Fruit fly (Drosophila melanogaster) whole organism, embryonic: ENCODE data around the gene Ino80.

Source experiments
- Aef1 ChIP-seq: fragments of 200-800 bp; sonication (Bioruptor generic); IDR thresholded peaks from 3 replicates; pipeline ENCODE4 v1.3.6; 2022; ENCODE audit warnings: missing biosample characterization, missing genetic modification characterization
- CG10462 ChIP-seq: fragments of 200-800 bp; sonication (Bioruptor generic); optimal IDR thresholded peaks from 2 replicates; lab custom pipeline; 2016; ENCODE audit warnings: missing biosample characterization, missing genetic modification characterization
- CG10979 ChIP-seq: fragments of 200-800 bp; sonication (Bioruptor generic); optimal IDR thresholded peaks from 2 replicates; lab custom pipeline; 2018; ENCODE audit warnings: missing biosample characterization, mild to moderate bottlenecking, missing genetic modification characterization, moderate library complexity
- CG11695 ChIP-seq: fragments of 200-800 bp; sonication (Bioruptor generic); IDR thresholded peaks from 3 replicates; pipeline ENCODE4 v1.3.6; 2022; ENCODE audit warnings: missing biosample characterization, missing genetic modification characterization
- CG12391 ChIP-seq: fragments of 200-800 bp; sonication (Bioruptor generic); optimal IDR thresholded peaks from 3 replicates; lab custom pipeline; 2018; ENCODE audit warnings: missing biosample characterization, mild to moderate bottlenecking, missing genetic modification characterization, moderate library complexity
- CG13775 ChIP-seq: fragments of 200-800 bp; sonication (Bioruptor generic); optimal IDR thresholded peaks from 3 replicates; lab custom pipeline; 2017; ENCODE audit warnings: missing biosample characterization, mild to moderate bottlenecking, missing genetic modification characterization
- CG14050 ChIP-seq: fragments of 200-800 bp; sonication (Bioruptor generic); IDR thresholded peaks from 3 replicates; pipeline ENCODE4 v1.3.6; 2022; ENCODE audit warnings: missing biosample characterization, missing genetic modification characterization
- CG14710 ChIP-seq: fragments of 200-800 bp; sonication (Bioruptor generic); optimal IDR thresholded peaks from 3 replicates; lab custom pipeline; 2019; ENCODE audit warnings: missing biosample characterization, mild to moderate bottlenecking, missing genetic modification characterization, moderate library complexity
- CG15696 ChIP-seq: fragments of 200-800 bp; sonication (Bioruptor generic); optimal IDR thresholded peaks from 2 replicates; lab custom pipeline; 2019; ENCODE audit warnings: missing biosample characterization, mild to moderate bottlenecking, missing genetic modification characterization, moderate library complexity
- CG17829 ChIP-seq: fragments of 200-800 bp; optimal IDR thresholded peaks from 2 replicates; lab custom pipeline; 2019; ENCODE audit warnings: missing biosample characterization, mild to moderate bottlenecking, missing genetic modification characterization, moderate library complexity
- CG18262 ChIP-seq: fragments of 200-800 bp; optimal IDR thresholded peaks from 3 replicates; lab custom pipeline; 2019; ENCODE audit warnings: missing biosample characterization, mild to moderate bottlenecking, missing genetic modification characterization, moderate library complexity
- CG18764 ChIP-seq: fragments of 200-800 bp; sonication (Bioruptor generic); optimal IDR thresholded peaks from 3 replicates; lab custom pipeline; 2016; ENCODE audit warnings: missing biosample characterization, missing genetic modification characterization
- CG2712 ChIP-seq: fragments of 200-800 bp; optimal IDR thresholded peaks from 3 replicates; lab custom pipeline; 2019; ENCODE audit warnings: missing biosample characterization, mild to moderate bottlenecking, missing genetic modification characterization, moderate library complexity
- CG31224 ChIP-seq: fragments of 200-800 bp; sonication (Bioruptor generic); IDR thresholded peaks from 2 replicates; pipeline ENCODE4 v1.3.6; 2022; ENCODE audit warnings: missing biosample characterization, missing genetic modification characterization
- CG31441 ChIP-seq: fragments of 200-800 bp; sonication (Bioruptor generic); IDR thresholded peaks from 2 replicates; pipeline ENCODE4 v1.3.6; 2022; ENCODE audit warnings: missing biosample characterization, missing genetic modification characterization
- CG6813 ChIP-seq: fragments of 200-800 bp; sonication (Bioruptor generic); optimal IDR thresholded peaks from 2 replicates; lab custom pipeline; 2017; ENCODE audit warnings: missing biosample characterization, missing genetic modification characterization, mild to moderate bottlenecking, moderate library complexity, missing genetic modification reagents
- CG8290 ChIP-seq, 3 experiments: fragments of 200-800 bp; sonication (Bioruptor generic); optimal IDR thresholded peaks; 2 replicates each; lab custom pipeline; 2016 to 2019; ENCODE audit warnings: missing biosample characterization in 3 of 3, missing genetic modification characterization in 3 of 3, mild to moderate bottlenecking in 2 of 3, moderate library complexity in 1 of 3
- CG8388 ChIP-seq: fragments of 200-800 bp; sonication (Bioruptor generic); optimal IDR thresholded peaks from 2 replicates; lab custom pipeline; 2019; ENCODE audit warnings: missing biosample characterization, mild to moderate bottlenecking, missing genetic modification characterization, moderate library complexity
- CG8765 ChIP-seq: fragments of 200-800 bp; sonication (Bioruptor generic); IDR thresholded peaks from 2 replicates; pipeline ENCODE4 v1.3.6; 2022; ENCODE audit warnings: missing biosample characterization, missing genetic modification characterization
- Camta ChIP-seq: fragments of 200-800 bp; sonication (Bioruptor generic); optimal IDR thresholded peaks from 2 replicates; lab custom pipeline; 2016; ENCODE audit warnings: missing biosample characterization, missing genetic modification characterization
- CoRest ChIP-seq: fragments of 200-800 bp; sonication (Bioruptor generic); optimal IDR thresholded peaks from 3 replicates; lab custom pipeline; 2018; ENCODE audit warnings: missing biosample characterization, mild to moderate bottlenecking, missing genetic modification characterization, moderate library complexity
- D19B ChIP-seq: fragments of 200-800 bp; sonication (Bioruptor generic); optimal IDR thresholded peaks from 2 replicates; lab custom pipeline; 2017; ENCODE audit warnings: missing biosample characterization, mild to moderate bottlenecking, missing genetic modification characterization
- E2f1 ChIP-seq: fragments of 200-800 bp; sonication (Bioruptor generic); IDR thresholded peaks from 2 replicates; pipeline ENCODE4 v1.3.6; 2022; ENCODE audit warnings: missing biosample characterization, missing genetic modification characterization
- Eip74EF ChIP-seq, 2 experiments: fragments of 200-800 bp in 1 of 2; fragments of >200 bp in 1 of 2; sonication (Bioruptor generic) in 1 of 2; optimal IDR thresholded peaks; 2 replicates each; lab custom pipeline; 2017 to 2019; ENCODE audit warnings: missing biosample characterization in 2 of 2, missing genetic modification characterization in 2 of 2, mild to moderate bottlenecking in 1 of 2, moderate library complexity in 1 of 2
- Fer3 ChIP-seq: fragments of 200-800 bp; sonication (Bioruptor generic); optimal IDR thresholded peaks from 2 replicates; lab custom pipeline; 2018; ENCODE audit warnings: missing biosample characterization, mild to moderate bottlenecking, missing genetic modification characterization, moderate library complexity
- HLH4C ChIP-seq: fragments of 200-800 bp; sonication (Bioruptor generic); IDR thresholded peaks from 3 replicates; pipeline ENCODE4 v1.3.6; 2022; ENCODE audit warnings: missing biosample characterization, missing genetic modification characterization; ENCODE audit not compliant: partially characterized antibody
- Hsf ChIP-seq: fragments of 200-800 bp; sonication (Bioruptor generic); optimal IDR thresholded peaks from 3 replicates; lab custom pipeline; 2016; ENCODE audit warnings: missing biosample characterization, missing genetic modification characterization
- Nf-YA ChIP-seq: fragments of 200-800 bp; sonication (Bioruptor generic); IDR thresholded peaks from 2 replicates; pipeline ENCODE4 v1.3.6; 2022; ENCODE audit warnings: missing biosample characterization, missing genetic modification characterization
- Nf-YB ChIP-seq: fragments of 200-800 bp; sonication (Bioruptor generic); optimal IDR thresholded peaks from 3 replicates; lab custom pipeline; 2019; ENCODE audit warnings: missing biosample characterization, mild to moderate bottlenecking, missing genetic modification characterization, moderate library complexity
- Rfx ChIP-seq: fragments of 200-800 bp; sonication (Bioruptor generic); IDR thresholded peaks from 2 replicates; pipeline ENCODE4 v1.3.6; 2022; ENCODE audit warnings: missing biosample characterization, missing genetic modification characterization
- Sox102F ChIP-seq: fragments of 200-800 bp; sonication (Bioruptor generic); optimal IDR thresholded peaks from 2 replicates; lab custom pipeline; 2018; ENCODE audit warnings: missing biosample characterization, mild to moderate bottlenecking, missing genetic modification characterization, moderate library complexity
- ac ChIP-seq: fragments of 200-800 bp; sonication (Bioruptor generic); optimal IDR thresholded peaks from 3 replicates; lab custom pipeline; 2017; ENCODE audit warnings: missing biosample characterization, mild to moderate bottlenecking, missing genetic modification characterization
- cad ChIP-seq: fragments of >200 bp; optimal IDR thresholded peaks from 2 replicates; lab custom pipeline; 2017; ENCODE audit warnings: missing biosample characterization, missing genetic modification characterization
- cg ChIP-seq: fragments of 200-800 bp; sonication (Bioruptor generic); optimal IDR thresholded peaks from 3 replicates; lab custom pipeline; 2019; ENCODE audit warnings: missing biosample characterization, mild to moderate bottlenecking, missing genetic modification characterization, moderate library complexity
- corto ChIP-seq: fragments of 200-800 bp; sonication (Bioruptor generic); optimal IDR thresholded peaks from 2 replicates; lab custom pipeline; 2016; ENCODE audit warnings: missing biosample characterization, mild to moderate bottlenecking, missing genetic modification characterization, moderate library complexity
- dysf ChIP-seq: fragments of 200-800 bp; sonication (Bioruptor generic); IDR thresholded peaks from 3 replicates; pipeline ENCODE4 v1.3.6; 2022; ENCODE audit warnings: missing biosample characterization, missing genetic modification characterization
- eyg ChIP-seq: fragments of 200-800 bp; sonication (Bioruptor generic); optimal IDR thresholded peaks from 3 replicates; lab custom pipeline; 2016; ENCODE audit warnings: missing biosample characterization, missing genetic modification characterization
- gem ChIP-seq: fragments of 200-800 bp; sonication (Bioruptor generic); optimal IDR thresholded peaks from 2 replicates; lab custom pipeline; 2019; ENCODE audit warnings: missing biosample characterization, mild to moderate bottlenecking, missing genetic modification characterization, moderate library complexity
- jigr1 ChIP-seq: fragments of 200-800 bp; sonication (Bioruptor generic); IDR thresholded peaks from 3 replicates; pipeline ENCODE4 v1.3.6; 2022; ENCODE audit warnings: missing biosample characterization, missing genetic modification characterization
- lilli ChIP-seq: fragments of 200-800 bp; sonication (Bioruptor generic); optimal IDR thresholded peaks from 3 replicates; lab custom pipeline; 2016; ENCODE audit warnings: missing biosample characterization, missing genetic modification characterization
- lola ChIP-seq, 3 experiments: fragments of >200 bp in 2 of 3; fragments of 200-800 bp in 1 of 3; sonication (Bioruptor generic) in 1 of 3; optimal IDR thresholded peaks; 2 replicates each; lab custom pipeline; 2017 to 2019; ENCODE audit warnings: missing biosample characterization in 3 of 3, missing genetic modification characterization in 3 of 3, mild to moderate bottlenecking in 1 of 3, moderate library complexity in 1 of 3
- nmo ChIP-seq: fragments of 200-800 bp; sonication (Bioruptor generic); optimal IDR thresholded peaks from 2 replicates; lab custom pipeline; 2018; ENCODE audit warnings: missing biosample characterization, mild to moderate bottlenecking, missing genetic modification characterization, moderate library complexity
- sr ChIP-seq: fragments of 200-800 bp; sonication (Bioruptor generic); IDR thresholded peaks from 3 replicates; pipeline ENCODE4 v1.3.6; 2022; ENCODE audit warnings: missing biosample characterization, missing genetic modification characterization
- tll ChIP-seq, 2 experiments: fragments of 200-800 bp in 1 of 2; fragments of >200 bp in 1 of 2; sonication (Bioruptor generic) in 1 of 2; optimal IDR thresholded peaks; 2 replicates each; lab custom pipeline; 2017 to 2019; ENCODE audit warnings: missing biosample characterization in 2 of 2, missing genetic modification characterization in 2 of 2, mild to moderate bottlenecking in 1 of 2, moderate library complexity in 1 of 2
- twi ChIP-seq: fragments of 200-800 bp; optimal IDR thresholded peaks from 2 replicates; lab custom pipeline; 2019; ENCODE audit warnings: missing biosample characterization, mild to moderate bottlenecking, missing genetic modification characterization, moderate library complexity
- zen ChIP-seq: fragments of 200-800 bp; sonication (Bioruptor generic); optimal IDR thresholded peaks from 3 replicates; lab custom pipeline; 2018; ENCODE audit warnings: missing biosample characterization, mild to moderate bottlenecking, missing genetic modification characterization, moderate library complexity
- zfh1 ChIP-seq: fragments of 200-800 bp; sonication (Bioruptor generic); IDR thresholded peaks from 3 replicates; pipeline ENCODE4 v1.3.6; 2022; ENCODE audit warnings: missing biosample characterization, missing genetic modification characterization

Gene Ino80

dm6 chr3R:19340312-19341079 is 62.5 kb downstream of the Ino80 start (continued):
- TF ChIP-seq cg = no peak
- peak; percentile 32 for TF ChIP-seq cad (GFP tag; lab: Kevin White, UChicago)
- no peak for TF ChIP-seq sr (GFP tag; lab: Robert Waterston, UW)
- no peak for TF ChIP-seq CG10462 (GFP tag; lab: Kevin White, UChicago)
- peak; percentile 22 for TF ChIP-seq CG17829 (tag; lab: Kevin White, UChicago)
- TF ChIP-seq tll (GFP tag; optimal IDR thresholded peaks at IDR 0.05; lab: Kevin White, UChicago) = peak in 1 of 2 experiments; percentile 69
- TF ChIP-seq lola (GFP tag; optimal IDR thresholded peaks at IDR 0.05; lab: Kevin White, UChicago) = peak in 1 of 3 experiments; percentile 33
- peak; percentile 34 for TF ChIP-seq CG2712 (tag; lab: Kevin White, UChicago)
- peak; percentile 4 for TF ChIP-seq gem
- TF ChIP-seq Sox102F = no peak
- no peak for TF ChIP-seq Eip74EF (GFP tag; optimal IDR thresholded peaks at IDR 0.05; lab: Kevin White, UChicago)
- no peak for TF ChIP-seq Fer3 (tag; lab: Kevin White, UChicago)
- TF ChIP-seq eyg (GFP tag; lab: Kevin White, UChicago) = no peak
- TF ChIP-seq CoRest = no peak
- TF ChIP-seq jigr1 = no peak
- no peak for TF ChIP-seq CG31224 (GFP tag; lab: Robert Waterston, UW)
- no peak for TF ChIP-seq Nf-YA (GFP tag; lab: Robert Waterston, UW)
- TF ChIP-seq CG14050 (GFP tag; lab: Robert Waterston, UW) = no peak
- peak; percentile 7 for TF ChIP-seq CG14710 (tag; lab: Kevin White, UChicago)
- TF ChIP-seq CG11695 (GFP tag; lab: Robert Waterston, UW) = no peak
- TF ChIP-seq twi = peak; percentile 42
- TF ChIP-seq Rfx (GFP tag; lab: Robert Waterston, UW) = no peak
- peak; percentile 14 for TF ChIP-seq CG10979 (tag; lab: Kevin White, UChicago)
- TF ChIP-seq corto = no peak
- TF ChIP-seq dysf (GFP tag; lab: Robert Waterston, UW) = no peak

- TF ChIP-seq CG18764 (GFP tag; lab: Kevin White, UChicago) (peak; percentile 0), Nf-YB (no peak), gem (peak; percentile 60), Camta (no peak), CG31441 (GFP tag; lab: Robert Waterston, UW) (0 out of 2 replicates have a peak, but pooled peaks have one; percentile 17), CG13775 (GFP tag; lab: Kevin White, UChicago) (peak; percentile 47), CG6813 (GFP tag; lab: Kevin White, UChicago) (peak; percentile 4), CG8290 (GFP tag; optimal IDR thresholded peaks at IDR 0.05; lab: Kevin White, UChicago) (peak; percentile 35), CG8290 (tag; optimal IDR thresholded peaks at IDR 0.05; lab: Kevin White, UChicago) (no peak), zfh1 (GFP tag; lab: Robert Waterston, UW) (peak; percentile 75; the same call in 2 of the 3 replicates), D19B (GFP tag; lab: Kevin White, UChicago) (no peak), CG10979 (tag; lab: Kevin White, UChicago) (peak; percentile 69), E2f1 (GFP tag; lab: Robert Waterston, UW) (no peak), lilli (GFP tag; lab: Kevin White, UChicago) (no peak), CG8765 (GFP tag; lab: Robert Waterston, UW) (peak; percentile 86), CG12391 (tag; lab: Kevin White, UChicago) (peak; percentile 19), nmo (GFP tag; lab: Kevin White, UChicago) (peak; percentile 38), CG14710 (tag; lab: Kevin White, UChicago) (peak; percentile 58), zen (tag; lab: Kevin White, UChicago) (peak; percentile 100), HLH4C (GFP tag; lab: Robert Waterston, UW) (no peak), ac (GFP tag; lab: Kevin White, UChicago) (peak; percentile 87), Hsf (GFP tag; lab: Kevin White, UChicago) (peak; percentile 23), CG18262 (tag; lab: Kevin White, UChicago) (peak; percentile 64), Aef1 (GFP tag; lab: Robert Waterston, UW) (no peak), CG8388 (GFP tag; lab: Kevin White, UChicago) (peak; percentile 26), CG15696 (peak; percentile 91)
Measured at dm6 chr3R:19339205-19339724, 63.7 kb downstream of the Ino80 start.
